Worm (Caenorhabditis elegans): ENCODE measurements around the gene srh-255.

ce11 chrV:17035850-17036249, 28.9 kb upstream of the srh-255 start, which contains the start of gene srz-94:
- TF ChIP-seq ama-1 (optimal IDR thresholded peaks at IDR 0.05) (no peak), ama-1 (GFP tag; optimal IDR thresholded peaks at IDR 0.05) (no peak), dpff-1 (tag; optimal IDR thresholded peaks at IDR 0.05) (no peak), unc-62 (GFP tag; optimal IDR thresholded peaks at IDR 0.05) (no peak), cebp-2 (GFP tag; IDR thresholded peaks at IDR 0.05) (no peak), hsf-1 (GFP tag; IDR thresholded peaks at IDR 0.05) (no peak), F22D6.2 (tag; optimal IDR thresholded peaks at IDR 0.05) (no peak), lir-1 (GFP tag; conservative IDR thresholded peaks at IDR 0.05) (no peak), hmg-1.2 (GFP tag; IDR thresholded peaks at IDR 0.05) (no peak), unc-130 (GFP tag; optimal IDR thresholded peaks at IDR 0.05) (no peak)

Data from whole organism, young adult.